Fruit fly (Drosophila melanogaster): ENCODE data around the gene CG32284.

CG32284 gene

DNA sequence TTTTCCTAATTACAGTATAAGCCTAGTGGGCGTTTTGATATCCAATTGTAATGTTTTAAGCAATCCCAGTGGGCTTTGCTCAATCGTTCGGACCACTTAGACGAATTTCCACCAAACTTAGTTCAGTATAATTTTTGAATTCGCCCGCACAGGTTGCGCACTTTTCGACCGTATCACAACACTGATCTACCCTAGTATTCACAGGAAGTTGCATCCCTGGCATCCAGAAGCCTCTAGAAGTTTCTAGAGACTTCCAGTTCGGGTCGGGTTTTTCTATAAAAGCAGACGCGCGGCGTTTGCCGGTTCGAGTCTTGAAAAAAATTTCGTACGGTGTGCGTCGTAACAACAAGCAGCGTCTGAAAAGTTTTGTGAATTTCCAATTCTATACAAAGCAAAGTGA, 6.4 kb downstream of the CG32284 start, which contains the start of gene Hsp83 (continued):
- TF ChIP-seq CG6689 (GFP tag; IDR thresholded peaks at IDR 0.05): peak; percentile 81
- TF ChIP-seq trh (GFP tag; optimal IDR thresholded peaks at IDR 0.05): peak; percentile 75
- TF ChIP-seq Mrtf (GFP tag; IDR thresholded peaks at IDR 0.05): peak; percentile 78; the same call in 2 of the 3 replicates
- peak; percentile 88 for TF ChIP-seq dati (GFP tag; IDR thresholded peaks at IDR 0.05)
- TF ChIP-seq scrt (GFP tag; optimal IDR thresholded peaks at IDR 0.05): peak; percentile 98
- TF ChIP-seq sim (GFP tag; IDR thresholded peaks at IDR 0.05): peak; percentile 92
- TF ChIP-seq CG10147 (GFP tag; optimal IDR thresholded peaks at IDR 0.05): peak; percentile 88
- peak; percentile 92 for TF ChIP-seq ken (GFP tag; IDR thresholded peaks at IDR 0.05)
- TF ChIP-seq br (optimal IDR thresholded peaks at IDR 0.05): no peak
- peak; percentile 94 for TF ChIP-seq crc (GFP tag; optimal IDR thresholded peaks at IDR 0.05)
- peak; percentile 90 for TF ChIP-seq grau (tag; optimal IDR thresholded peaks at IDR 0.05)
- TF ChIP-seq MBD-R2 (GFP tag; IDR thresholded peaks at IDR 0.05): peak; percentile 55; the same call in 1 of the 2 replicates
- TF ChIP-seq Oli (tag; optimal IDR thresholded peaks at IDR 0.05): peak; percentile 86
- TF ChIP-seq CG5245 (GFP tag; optimal IDR thresholded peaks at IDR 0.05): peak; percentile 91
- TF ChIP-seq CG10431 (GFP tag; optimal IDR thresholded peaks at IDR 0.05): peak; percentile 99
- TF ChIP-seq phol (tag; optimal IDR thresholded peaks at IDR 0.05): peak; percentile 82
- TF ChIP-seq Hr78 (GFP tag; optimal IDR thresholded peaks at IDR 0.05): no peak
- TF ChIP-seq eve (GFP tag; optimal IDR thresholded peaks at IDR 0.05): no peak
- TF ChIP-seq aop (GFP tag; IDR thresholded peaks at IDR 0.05): 0 out of 2 replicates have a peak, but pooled peaks have one; percentile 41
- peak; percentile 60 for TF ChIP-seq CG10565 (GFP tag; optimal IDR thresholded peaks at IDR 0.05)
- peak; percentile 92 for TF ChIP-seq sug (tag; optimal IDR thresholded peaks at IDR 0.05)
- no peak for TF ChIP-seq Gsc (GFP tag; IDR thresholded peaks at IDR 0.05)
- peak; percentile 92 for TF ChIP-seq ems (GFP tag; optimal IDR thresholded peaks at IDR 0.05)
- TF ChIP-seq dmrt99B (tag; optimal IDR thresholded peaks at IDR 0.05): peak; percentile 88
- peak; percentile 74 for TF ChIP-seq CG31224 (GFP tag; IDR thresholded peaks at IDR 0.05)
- peak; percentile 76 for TF ChIP-seq CG12942 (GFP tag; optimal IDR thresholded peaks at IDR 0.05)
- peak; percentile 98 for TF ChIP-seq CG12299 (tag; optimal IDR thresholded peaks at IDR 0.05)
- peak; percentile 81 for TF ChIP-seq CG3995 (GFP tag; optimal IDR thresholded peaks at IDR 0.05)
- peak; percentile 91 for TF ChIP-seq CG31441 (GFP tag; IDR thresholded peaks at IDR 0.05)
- peak; percentile 94 for TF ChIP-seq Dp (GFP tag; optimal IDR thresholded peaks at IDR 0.05)
- peak; percentile 91 for TF ChIP-seq Atf3 (GFP tag; optimal IDR thresholded peaks at IDR 0.05)
- TF ChIP-seq CG33213 (GFP tag; optimal IDR thresholded peaks at IDR 0.05): peak; percentile 98
- peak; percentile 71 for TF ChIP-seq Taf1 (GFP tag; IDR thresholded peaks at IDR 0.05)
- TF ChIP-seq vvl (GFP tag; IDR thresholded peaks at IDR 0.05): peak; percentile 97
- TF ChIP-seq ase (GFP tag; IDR thresholded peaks at IDR 0.05): peak; percentile 83
- peak; percentile 94 for TF ChIP-seq btn (GFP tag; optimal IDR thresholded peaks at IDR 0.05)
- no peak for TF ChIP-seq Sry-δ (GFP tag; optimal IDR thresholded peaks at IDR 0.05)
- peak; percentile 88 for TF ChIP-seq jumu (GFP tag; optimal IDR thresholded peaks at IDR 0.05)
- TF ChIP-seq MTF-1 (GFP tag; optimal IDR thresholded peaks at IDR 0.05; ENCODE audit: borderline replicate concordance): peak; percentile 99
- TF ChIP-seq exex (tag; optimal IDR thresholded peaks at IDR 0.05): peak; percentile 84
- TF ChIP-seq CG17829 (tag; optimal IDR thresholded peaks at IDR 0.05): peak; percentile 90
- TF ChIP-seq D19B (GFP tag; optimal IDR thresholded peaks at IDR 0.05): peak; percentile 87
- peak; percentile 31; the same call in 1 of the 2 replicates for TF ChIP-seq CG14667 (GFP tag; IDR thresholded peaks at IDR 0.05)
- peak; percentile 87 for TF ChIP-seq CG2712 (tag; optimal IDR thresholded peaks at IDR 0.05)
- peak; percentile 23 for TF ChIP-seq gfzf (GFP tag; optimal IDR thresholded peaks at IDR 0.05)
- TF ChIP-seq esg (GFP tag; conservative IDR thresholded peaks at IDR 0.05): peak; percentile 63
- peak; percentile 97 for TF ChIP-seq Rfx (GFP tag; IDR thresholded peaks at IDR 0.05)
- TF ChIP-seq CG4820 (GFP tag; optimal IDR thresholded peaks at IDR 0.05): peak; percentile 76
- no peak for TF ChIP-seq CG1832 (GFP tag; optimal IDR thresholded peaks at IDR 0.05)
- TF ChIP-seq CG4854 (GFP tag; optimal IDR thresholded peaks at IDR 0.05): peak; percentile 95
- peak; percentile 97 for TF ChIP-seq ATbp (GFP tag; optimal IDR thresholded peaks at IDR 0.05)
- TF ChIP-seq ro (GFP tag; IDR thresholded peaks at IDR 0.05): peak; percentile 40; the same call in 1 of the 2 replicates

Measured in whole organism, embryonic.